Worm (Caenorhabditis elegans) whole organism, L4/young adult: ENCODE results near the gene ins-23.
"Not testable (repeated sequence)": the region's sequence is repeated elsewhere in the genome, so short reads cannot be mapped to it uniquely, and the experiment has no call there.

Experiments
- W03F9.2 ChIP-seq: fragments of 150-350 bp; optimal IDR thresholded peaks from 2 replicates; lab custom pipeline; 2014; ENCODE audit warnings: missing biosample characterization, missing genetic modification characterization
- dao-5 ChIP-seq: sonication (generic microtip); optimal IDR thresholded peaks from 2 replicates; lab custom pipeline; 2016; ENCODE audit warnings: missing genotype, missing genetic modification characterization, moderate library complexity, missing compliant biosample characterization
- him-1 ChIP-seq: sonication (generic microtip); optimal IDR thresholded peaks from 2 replicates; lab custom pipeline; 2016; ENCODE audit warnings: missing genotype, missing genetic modification reagents, missing genetic modification characterization, missing compliant biosample characterization

- not testable (repeated sequence) for TF ChIP-seq dao-5 (tag; lab: Kevin White, UChicago); him-1 (tag; lab: Kevin White, UChicago); W03F9.2
Observed at ce11 chrIII:10050321-10050720, 22.3 kb downstream of the ins-23 start, which contains the start of gene T16G12.3.
